Fruit fly (Drosophila melanogaster) whole organism, pupa: Measurements from ENCODE around the gene p.

Experiments
- CG12605 ChIP-seq: fragments of 200-800 bp; sonication (Bioruptor generic); IDR thresholded peaks from 2 replicates; pipeline ENCODE4 v1.3.6; 2022; ENCODE audit warnings: missing biosample characterization, missing genetic modification characterization
- CG8301 ChIP-seq: fragments of 200-800 bp; sonication (Bioruptor generic); optimal IDR thresholded peaks from 2 replicates; lab custom pipeline; 2018; ENCODE audit warnings: missing biosample characterization, mild to moderate bottlenecking, missing genetic modification characterization

DNA sequence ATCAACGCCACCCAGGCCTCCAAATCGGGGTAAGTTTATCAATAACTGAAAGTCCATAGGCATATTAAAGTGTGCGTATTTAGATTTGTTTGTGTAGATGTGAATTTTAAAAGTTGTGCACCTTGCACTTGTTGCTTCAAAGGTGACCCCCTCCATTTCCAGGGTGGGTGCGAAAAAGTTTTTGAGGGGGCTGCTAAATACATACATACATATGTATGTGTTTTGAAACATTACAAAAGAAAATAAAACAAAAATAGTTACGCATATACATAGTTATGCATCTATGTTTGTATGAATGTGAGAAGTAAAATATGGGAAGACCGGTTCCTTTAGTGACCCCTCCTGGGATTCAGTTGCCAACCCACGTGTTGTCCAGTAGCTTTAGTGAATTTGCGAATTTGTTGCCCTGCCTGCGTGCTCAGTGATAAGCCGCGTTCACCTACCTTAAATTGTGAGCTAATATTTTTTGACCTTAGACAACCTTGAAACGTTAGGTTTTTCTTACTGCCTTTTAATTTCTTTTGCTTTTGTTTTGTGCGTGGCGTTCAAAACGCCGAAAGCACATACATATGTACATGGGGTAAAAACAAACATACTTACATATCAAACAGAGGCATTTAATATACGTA, 470 bp downstream of the p start:
- no peak for TF ChIP-seq CG8301 (tag; lab: Kevin White, UChicago)
- TF ChIP-seq CG12605 (GFP tag; lab: Robert Waterston, UW): no peak; the same call in 1 of the 2 replicates
